Fruit fly (Drosophila melanogaster) whole organism, adult: Measurements from ENCODE around the gene Calr.

Source experiments
- CG12768 ChIP-seq: fragments of 200-800 bp; sonication (Bioruptor generic); optimal IDR thresholded peaks from 2 replicates; lab custom pipeline; 2017; ENCODE audit warnings: missing biosample characterization, missing genetic modification characterization, mild to moderate bottlenecking, moderate library complexity, missing genetic modification reagents
- CG14711 ChIP-seq: fragments of 200-800 bp; sonication (Bioruptor generic); optimal IDR thresholded peaks from 2 replicates; lab custom pipeline; 2018; ENCODE audit warnings: missing biosample characterization, mild to moderate bottlenecking, missing genetic modification characterization, moderate library complexity
- Clk ChIP-seq: fragments of 200-800 bp; sonication (Bioruptor generic); optimal IDR thresholded peaks from 2 replicates; lab custom pipeline; 2017; ENCODE audit warnings: missing biosample characterization, missing genetic modification characterization
- Crg-1 ChIP-seq: fragments of 200-800 bp; sonication (Bioruptor generic); optimal IDR thresholded peaks from 2 replicates; lab custom pipeline; 2016; ENCODE audit warnings: missing biosample characterization, missing genetic modification characterization
- bab1 ChIP-seq: fragments of 200-800 bp; sonication (Bioruptor generic); optimal IDR thresholded peaks from 3 replicates; lab custom pipeline; 2019; ENCODE audit warnings: missing biosample characterization, mild to moderate bottlenecking, missing genetic modification characterization, moderate library complexity
- cic ChIP-seq: fragments of 200-800 bp; sonication (Bioruptor generic); optimal IDR thresholded peaks from 2 replicates; lab custom pipeline; 2017; ENCODE audit warnings: missing biosample characterization, mild to moderate bottlenecking, missing genetic modification characterization, moderate library complexity

dm6 chr3R:9594251-9594581 lies 36.4 kb downstream of the Calr start:
- TF ChIP-seq CG14711 (no peak), CG12768 (GFP tag; lab: Kevin White, UChicago) (no peak), cic (GFP tag; lab: Kevin White, UChicago) (no peak), Clk (GFP tag; lab: Kevin White, UChicago) (no peak), bab1 (GFP tag; lab: Kevin White, UChicago) (no peak), Crg-1 (no peak)
